Fruit fly (Drosophila melanogaster) whole organism, embryonic: ENCODE measurements around the gene Or94b.

ENCODE experiments used
- ATbp ChIP-seq: fragments of 200-800 bp; sonication (Bioruptor generic); optimal IDR thresholded peaks from 2 replicates; lab custom pipeline; 2017; ENCODE audit warnings: missing biosample characterization, mild to moderate bottlenecking, missing genetic modification characterization, missing genetic modification reagents
- Atf3 ChIP-seq: fragments of 200-800 bp; sonication (Bioruptor generic); optimal IDR thresholded peaks from 3 replicates; lab custom pipeline; 2016; ENCODE audit warnings: missing biosample characterization, missing genetic modification characterization
- CG11560 ChIP-seq: fragments of 200-800 bp; sonication (Bioruptor generic); IDR thresholded peaks from 3 replicates; pipeline ENCODE4 v1.3.6; 2022; ENCODE audit warnings: missing biosample characterization, missing genetic modification characterization
- CG12391 ChIP-seq: fragments of 200-800 bp; sonication (Bioruptor generic); optimal IDR thresholded peaks from 3 replicates; lab custom pipeline; 2018; ENCODE audit warnings: missing biosample characterization, mild to moderate bottlenecking, missing genetic modification characterization, moderate library complexity
- CG13894 ChIP-seq: fragments of 200-800 bp; sonication (Bioruptor generic); optimal IDR thresholded peaks from 3 replicates; lab custom pipeline; 2018; ENCODE audit warnings: missing biosample characterization, mild to moderate bottlenecking, missing genetic modification characterization, moderate library complexity
- CG14014 ChIP-seq: fragments of 200-800 bp; sonication (Bioruptor generic); IDR thresholded peaks from 2 replicates; pipeline ENCODE4 v1.3.6; 2022; ENCODE audit warnings: missing biosample characterization, missing genetic modification characterization
- CG15514 ChIP-seq: fragments of 200-800 bp; sonication (Bioruptor generic); optimal IDR thresholded peaks from 3 replicates; lab custom pipeline; 2017; ENCODE audit warnings: missing biosample characterization, missing genetic modification characterization, mild to moderate bottlenecking, moderate library complexity, missing genetic modification reagents
- CG16779 ChIP-seq: fragments of 200-800 bp; sonication (Bioruptor generic); IDR thresholded peaks from 2 replicates; pipeline ENCODE4 v1.3.6; 2022; ENCODE audit warnings: missing biosample characterization, missing genetic modification characterization
- CG2712 ChIP-seq: fragments of 200-800 bp; optimal IDR thresholded peaks from 3 replicates; lab custom pipeline; 2019; ENCODE audit warnings: missing biosample characterization, mild to moderate bottlenecking, missing genetic modification characterization, moderate library complexity
- CG2875 ChIP-seq: fragments of 200-800 bp; sonication (Bioruptor generic); optimal IDR thresholded peaks from 2 replicates; lab custom pipeline; 2017; ENCODE audit warnings: missing biosample characterization, mild to moderate bottlenecking, missing genetic modification characterization, missing genetic modification reagents
- CG3065 ChIP-seq: fragments of 200-800 bp; sonication (Bioruptor generic); optimal IDR thresholded peaks from 2 replicates; lab custom pipeline; 2016; ENCODE audit warnings: missing biosample characterization, missing genetic modification characterization
- CG31388 ChIP-seq: fragments of 200-800 bp; sonication (Bioruptor generic); optimal IDR thresholded peaks from 2 replicates; lab custom pipeline; 2016; ENCODE audit warnings: missing biosample characterization, missing genetic modification characterization
- CG3163 ChIP-seq: fragments of 200-800 bp; sonication (Bioruptor generic); optimal IDR thresholded peaks from 3 replicates; lab custom pipeline; 2016; ENCODE audit warnings: missing biosample characterization, missing genetic modification characterization
- CG4730 ChIP-seq: fragments of 200-800 bp; sonication (Bioruptor generic); IDR thresholded peaks from 2 replicates; pipeline ENCODE4 v1.3.6; 2022; ENCODE audit warnings: missing biosample characterization, missing genetic modification characterization
- CG7271 ChIP-seq: fragments of 200-800 bp; sonication (Bioruptor generic); optimal IDR thresholded peaks from 2 replicates; lab custom pipeline; 2018; ENCODE audit warnings: missing biosample characterization, mild to moderate bottlenecking, missing genetic modification characterization, moderate library complexity
- CG7556 ChIP-seq: fragments of 200-800 bp; sonication (Bioruptor generic); optimal IDR thresholded peaks from 2 replicates; lab custom pipeline; 2017; ENCODE audit warnings: missing biosample characterization, mild to moderate bottlenecking, missing genetic modification characterization
- CTCF ChIP-seq: fragments of 200-800 bp; sonication (Bioruptor generic); optimal IDR thresholded peaks from 2 replicates; lab custom pipeline; 2017; ENCODE audit warnings: missing biosample characterization, mild to moderate bottlenecking, missing genetic modification characterization, moderate library complexity
- Camta ChIP-seq: fragments of 200-800 bp; sonication (Bioruptor generic); optimal IDR thresholded peaks from 2 replicates; lab custom pipeline; 2016; ENCODE audit warnings: missing biosample characterization, missing genetic modification characterization
- Dll ChIP-seq: fragments of 200-800 bp; sonication (Bioruptor generic); IDR thresholded peaks from 4 replicates; pipeline ENCODE4 v1.3.6; 2022; ENCODE audit warnings: missing biosample characterization, missing genetic modification characterization; ENCODE audit not compliant: partially characterized antibody
- Gsc ChIP-seq: fragments of 200-800 bp; sonication (Bioruptor generic); IDR thresholded peaks from 2 replicates; pipeline ENCODE4 v1.3.6; 2022; ENCODE audit warnings: missing biosample characterization, missing genetic modification characterization
- Hand ChIP-seq: fragments of 200-800 bp; sonication (Bioruptor generic); optimal IDR thresholded peaks from 2 replicates; lab custom pipeline; 2017; ENCODE audit warnings: mild to moderate bottlenecking, missing biosample characterization, missing genetic modification reagents, missing genetic modification characterization
- Oaz ChIP-seq: fragments of 200-800 bp; sonication (Bioruptor generic); IDR thresholded peaks from 2 replicates; pipeline ENCODE4 v1.3.6; 2022; ENCODE audit warnings: missing biosample characterization, missing genetic modification characterization
- Vsx1 ChIP-seq: fragments of 200-800 bp; sonication (Bioruptor generic); optimal IDR thresholded peaks from 2 replicates; lab custom pipeline; 2017; ENCODE audit warnings: missing biosample characterization, mild to moderate bottlenecking, missing genetic modification characterization, missing genetic modification reagents
- abd-A ChIP-seq: fragments of 200-800 bp; sonication (Bioruptor generic); optimal IDR thresholded peaks from 3 replicates; lab custom pipeline; 2019; ENCODE audit warnings: missing biosample characterization, mild to moderate bottlenecking, missing genetic modification characterization, moderate library complexity
- amos ChIP-seq: fragments of 200-800 bp; sonication (Bioruptor generic); IDR thresholded peaks from 2 replicates; pipeline ENCODE4 v1.3.6; 2022; ENCODE audit warnings: missing biosample characterization, missing genetic modification characterization; ENCODE audit not compliant: partially characterized antibody
- bcd ChIP-seq: fragments of 200-800 bp; sonication (Bioruptor generic); optimal IDR thresholded peaks from 2 replicates; lab custom pipeline; 2017; ENCODE audit warnings: missing biosample characterization, mild to moderate bottlenecking, missing genetic modification characterization
- crol ChIP-seq: fragments of 200-800 bp; sonication (Bioruptor generic); IDR thresholded peaks from 2 replicates; pipeline ENCODE4 v1.3.6; 2022; ENCODE audit warnings: missing biosample characterization, missing genetic modification characterization
- da ChIP-seq: fragments of 200-800 bp; sonication (Bioruptor generic); optimal IDR thresholded peaks from 2 replicates; lab custom pipeline; 2016; ENCODE audit warnings: missing biosample characterization, missing genetic modification characterization
- en ChIP-seq: fragments of 200-800 bp; sonication (Bioruptor generic); optimal IDR thresholded peaks from 2 replicates; lab custom pipeline; 2016; ENCODE audit warnings: missing biosample characterization, missing genetic modification characterization
- eyg ChIP-seq: fragments of 200-800 bp; sonication (Bioruptor generic); optimal IDR thresholded peaks from 3 replicates; lab custom pipeline; 2016; ENCODE audit warnings: missing biosample characterization, missing genetic modification characterization
- grn ChIP-seq: fragments of 200-800 bp; sonication (Bioruptor generic); optimal IDR thresholded peaks from 3 replicates; lab custom pipeline; 2017; ENCODE audit warnings: missing biosample characterization, missing genetic modification characterization
- gt ChIP-seq: fragments of 200-800 bp; sonication (Bioruptor generic); IDR thresholded peaks from 2 replicates; pipeline ENCODE4 v1.3.6; 2022; ENCODE audit warnings: missing biosample characterization, missing genetic modification characterization
- kni ChIP-seq: fragments of 200-800 bp; sonication (Bioruptor generic); optimal IDR thresholded peaks from 3 replicates; lab custom pipeline; 2017; ENCODE audit warnings: mild to moderate bottlenecking, missing biosample characterization, missing genetic modification reagents, missing genetic modification characterization
- mam ChIP-seq: fragments of 200-800 bp; sonication (Bioruptor generic); optimal IDR thresholded peaks from 3 replicates; lab custom pipeline; 2016; ENCODE audit warnings: missing biosample characterization, missing genetic modification characterization
- nau ChIP-seq: fragments of 200-800 bp; sonication (Bioruptor generic); optimal IDR thresholded peaks from 3 replicates; lab custom pipeline; 2017; ENCODE audit warnings: missing biosample characterization, mild to moderate bottlenecking, missing genetic modification characterization, missing genetic modification reagents
- otp ChIP-seq: fragments of 200-800 bp; sonication (Bioruptor generic); IDR thresholded peaks from 3 replicates; pipeline ENCODE4, ENCODE4 v1.3.6; 2022; ENCODE audit warnings: missing biosample characterization, missing genetic modification characterization
- ranshi ChIP-seq: fragments of 200-800 bp; sonication (Bioruptor generic); IDR thresholded peaks from 2 replicates; pipeline ENCODE4 v1.3.6; 2022; ENCODE audit warnings: missing biosample characterization, missing genetic modification characterization
- scrt ChIP-seq: fragments of 200-800 bp; sonication (Bioruptor generic); optimal IDR thresholded peaks from 2 replicates; lab custom pipeline; 2018; ENCODE audit warnings: missing biosample characterization, mild to moderate bottlenecking, missing genetic modification characterization, moderate library complexity
- ssp ChIP-seq: fragments of 200-800 bp; sonication (Bioruptor generic); IDR thresholded peaks from 2 replicates; pipeline ENCODE4 v1.3.6; 2022; ENCODE audit warnings: missing biosample characterization, missing genetic modification characterization
- ttk ChIP-seq: fragments of 200-800 bp; sonication (Bioruptor generic); IDR thresholded peaks from 2 replicates; pipeline ENCODE4 v2.1.2; 2022; ENCODE audit warnings: missing biosample characterization, missing genetic modification characterization
- unc-4 ChIP-seq: fragments of 200-800 bp; sonication (Bioruptor generic); IDR thresholded peaks from 2 replicates; pipeline ENCODE4 v1.3.6; 2022; ENCODE audit warnings: missing biosample characterization, missing genetic modification characterization; ENCODE audit not compliant: partially characterized antibody

Gene Or94b

dm6 chr3R:22988995-22989394, at the start of gene Or94b:
TSS of gene Or94b (plus strand) at chr3R:22989295.
- no peak for TF ChIP-seq mam
- TF ChIP-seq CG3065 = no peak
- TF ChIP-seq Gsc (GFP tag; lab: Robert Waterston, UW) = no peak
- no peak for TF ChIP-seq CG14014
- TF ChIP-seq CG16779 (GFP tag; lab: Robert Waterston, UW) = no peak
- TF ChIP-seq Camta = no peak
- no peak for TF ChIP-seq CG15514 (GFP tag; lab: Kevin White, UChicago)
- TF ChIP-seq Hand = no peak
- no peak for TF ChIP-seq CG2875 (GFP tag; lab: Kevin White, UChicago)
- no peak for TF ChIP-seq CG7271
- no peak for TF ChIP-seq abd-A
- TF ChIP-seq ssp (GFP tag; lab: Robert Waterston, UW) = no peak
- TF ChIP-seq bcd (GFP tag; lab: Kevin White, UChicago) = no peak
- TF ChIP-seq CG12391 = no peak
- no peak for TF ChIP-seq grn (GFP tag; lab: Kevin White, UChicago)
- no peak for TF ChIP-seq scrt (GFP tag; lab: Kevin White, UChicago)
- TF ChIP-seq Dll (GFP tag; lab: Robert Waterston, UW) = no peak
- no peak for TF ChIP-seq gt

dm6 chr3R:22965220-22965619, 23.9 kb upstream of the Or94b start:
- no peak for TF ChIP-seq eyg (GFP tag; lab: Kevin White, UChicago)
- TF ChIP-seq CTCF (GFP tag; lab: Kevin White, UChicago) = peak; percentile 31

DNA sequence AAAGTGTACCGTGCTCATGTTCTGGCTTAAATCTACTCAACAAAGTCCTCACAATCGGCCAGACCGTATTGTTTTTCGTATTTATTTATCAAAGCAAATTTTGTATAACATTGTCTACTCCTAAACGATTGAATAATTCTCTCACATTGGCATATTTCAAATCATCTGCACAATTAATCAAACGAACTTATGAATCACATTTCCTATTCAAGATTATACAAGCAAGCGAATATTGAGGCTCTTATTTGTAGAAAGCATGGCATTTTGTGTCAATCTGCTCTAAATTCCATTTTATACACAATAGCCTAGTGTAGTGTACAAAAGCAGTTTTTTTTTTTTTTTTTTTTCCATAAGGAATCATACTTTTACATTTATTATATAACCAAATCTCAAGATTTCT, 23.1 kb upstream of the Or94b start, which contains the start of gene Tpl94D:
Tpl94D (plus strand) TSS at position 301 of the 400 bp plus-strand sequence.
- no peak for TF ChIP-seq crol
- TF ChIP-seq otp (GFP tag; lab: Robert Waterston, UW) = no peak
- TF ChIP-seq kni (GFP tag; lab: Kevin White, UChicago) = no peak
- no peak for TF ChIP-seq unc-4 (GFP tag; lab: Robert Waterston, UW)
- no peak for TF ChIP-seq ranshi (GFP tag; lab: Robert Waterston, UW)
- no peak for TF ChIP-seq da (GFP tag; lab: Kevin White, UChicago)
- no peak for TF ChIP-seq CG3065
- TF ChIP-seq, all 482 proteins: peak for 0

- TF ChIP-seq CG3163 = no peak
- TF ChIP-seq nau (GFP tag; lab: Kevin White, UChicago) = no peak
- no peak for TF ChIP-seq Oaz (GFP tag; lab: Robert Waterston, UW)
- no peak for TF ChIP-seq CG2712 (tag; lab: Kevin White, UChicago)
- TF ChIP-seq ATbp = no peak
- no peak for TF ChIP-seq CG11560
- TF ChIP-seq amos (GFP tag; lab: Robert Waterston, UW) = no peak
- TF ChIP-seq CG13894 (tag; lab: Kevin White, UChicago) = no peak
- TF ChIP-seq CG31388 (GFP tag; lab: Kevin White, UChicago) = no peak
- no peak for TF ChIP-seq CG7556 (GFP tag; lab: Kevin White, UChicago)
- no peak for TF ChIP-seq en
- TF ChIP-seq Vsx1 (GFP tag; lab: Kevin White, UChicago) = no peak
- no peak for TF ChIP-seq CG4730 (GFP tag; lab: Robert Waterston, UW)
- no peak for TF ChIP-seq ttk (GFP tag; lab: Robert Waterston, UW)
- no peak for TF ChIP-seq Atf3 (GFP tag; lab: Kevin White, UChicago)
- TF ChIP-seq CG15514 (GFP tag; lab: Kevin White, UChicago) = no peak
Measured at dm6 chr3R:22976997-22977396, 12.1 kb upstream of the Or94b start, which contains the start of gene Gbp3. TSS of gene Gbp3 (plus strand) at chr3R:22977270.
